Worm (Caenorhabditis elegans) whole organism, L3 larva: ENCODE measurements around the gene srw-76.

Experiments
- ama-1 ChIP-seq: fragments of 150-350 bp; optimal IDR thresholded peaks from 2 replicates; lab custom pipeline; 2018
- ceh-82 ChIP-seq: fragments of 150-350 bp; optimal IDR thresholded peaks from 2 replicates; lab custom pipeline; 2014; ENCODE audit warnings: missing biosample characterization, missing genetic modification characterization
- ceh-9 ChIP-seq: sonication (generic microtip); optimal IDR thresholded peaks from 2 replicates; lab custom pipeline; 2018; ENCODE audit warnings: missing biosample characterization, missing genetic modification characterization
- eor-1 ChIP-seq, 2 experiments: fragments of 150-350 bp; optimal IDR thresholded peaks; 2 replicates each; lab custom pipeline; 2014 to 2018; ENCODE audit warnings: missing biosample characterization in 2 of 2, missing genetic modification characterization in 2 of 2
- jun-1 ChIP-seq: fragments of 150-350 bp; optimal IDR thresholded peaks from 2 replicates; lab custom pipeline; 2014; ENCODE audit warnings: missing biosample characterization, missing genetic modification reagents, missing genetic modification characterization
- lin-15B ChIP-seq: fragments of 150-350 bp; optimal IDR thresholded peaks from 2 replicates; lab custom pipeline; 2014; ENCODE audit warnings: missing biosample characterization, missing genetic modification characterization
- lin-39 ChIP-seq: fragments of 150-350 bp; optimal IDR thresholded peaks from 2 replicates; lab custom pipeline; 2018; ENCODE audit warnings: missing biosample characterization, missing genetic modification reagents, missing genetic modification characterization
- nfya-1 ChIP-seq: sonication (generic microtip); optimal IDR thresholded peaks from 2 replicates; lab custom pipeline; 2017; ENCODE audit warnings: missing genetic modification characterization, mild to moderate bottlenecking, missing compliant biosample characterization, antibody characterized with exemption, moderate library complexity; ENCODE audit not compliant: insufficient read depth
- nhr-23 ChIP-seq: fragments of 150-350 bp; optimal IDR thresholded peaks from 2 replicates; lab custom pipeline; 2014; ENCODE audit warnings: missing biosample characterization, missing genetic modification reagents, missing genetic modification characterization
- nhr-237 ChIP-seq: fragments of 150-350 bp; optimal IDR thresholded peaks from 2 replicates; lab custom pipeline; 2014; ENCODE audit warnings: missing biosample characterization, missing genetic modification characterization
- skn-1 ChIP-seq: fragments of 150-350 bp; optimal IDR thresholded peaks from 2 replicates; lab custom pipeline; 2014; ENCODE audit warnings: missing biosample characterization, missing genetic modification characterization
- snpc-4 ChIP-seq: fragments of 150-350 bp; optimal IDR thresholded peaks from 2 replicates; lab custom pipeline; 2014; ENCODE audit warnings: missing biosample characterization, missing genetic modification characterization
- tbx-2 ChIP-seq: sonication (generic microtip); optimal IDR thresholded peaks from 2 replicates; lab custom pipeline; 2016; ENCODE audit warnings: mild to moderate bottlenecking, missing genetic modification characterization, missing compliant biosample characterization
- ztf-11 ChIP-seq: fragments of 150-350 bp; optimal IDR thresholded peaks from 2 replicates; lab custom pipeline; 2014; ENCODE audit warnings: missing biosample characterization, missing genetic modification characterization

ce11 chrV:16588428-16588827, 49.7 kb downstream of the srw-76 start, which contains the start of gene srw-73:
- TF ChIP-seq ztf-11, result no peak
- no peak for TF ChIP-seq ama-1 (lab: Kevin White, UChicago)
- no peak for TF ChIP-seq skn-1 (tag; lab: Kevin White, UChicago)
- no peak for TF ChIP-seq lin-15B
- TF ChIP-seq nhr-23 (tag; lab: Kevin White, UChicago), result no peak
- no peak for TF ChIP-seq nhr-237 (tag; lab: Kevin White, UChicago)
- no peak for TF ChIP-seq jun-1
- no peak for TF ChIP-seq ceh-82 (tag; lab: Kevin White, UChicago)
- no peak for TF ChIP-seq ceh-9 (tag; lab: Kevin White, UChicago)
- TF ChIP-seq eor-1 (tag; optimal IDR thresholded peaks at IDR 0.05; lab: Kevin White, UChicago), result no peak
- TF ChIP-seq snpc-4 (tag; lab: Kevin White, UChicago), result no peak
- TF ChIP-seq nfya-1, result no peak
- no peak for TF ChIP-seq lin-39 (tag; lab: Kevin White, UChicago)
- TF ChIP-seq tbx-2 (tag; lab: Kevin White, UChicago), result no peak
